Worm (Caenorhabditis elegans): ENCODE measurements around the gene Y54G2A.41.
"Not testable (repeated sequence)": the region's sequence is repeated elsewhere in the genome, so short reads cannot be mapped to it uniquely, and the experiment has no call there.

The Y54G2A.41 gene

DNA sequence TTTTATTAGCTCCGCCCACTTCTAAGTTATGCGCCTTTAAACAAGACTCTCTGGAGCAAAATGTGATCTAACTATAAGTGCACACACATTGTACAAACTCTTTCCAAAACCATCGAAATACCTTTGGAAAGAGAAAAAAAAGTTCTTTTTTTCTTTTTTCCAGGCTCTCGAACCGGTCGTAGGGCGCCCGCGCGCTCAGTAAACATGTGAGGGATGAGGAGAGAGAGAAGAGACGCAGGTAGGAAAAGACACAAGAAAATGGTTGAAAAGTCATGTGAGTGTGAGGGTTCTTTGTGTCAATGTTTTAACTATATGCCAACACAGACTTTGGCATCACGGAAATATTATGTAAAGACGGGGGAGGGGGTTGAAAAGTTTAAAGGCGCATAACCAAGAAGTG, 22.8 kb downstream of the Y54G2A.41 start:
- no peak for TF ChIP-seq unc-62 (GFP tag; optimal IDR thresholded peaks at IDR 0.05)

DNA sequence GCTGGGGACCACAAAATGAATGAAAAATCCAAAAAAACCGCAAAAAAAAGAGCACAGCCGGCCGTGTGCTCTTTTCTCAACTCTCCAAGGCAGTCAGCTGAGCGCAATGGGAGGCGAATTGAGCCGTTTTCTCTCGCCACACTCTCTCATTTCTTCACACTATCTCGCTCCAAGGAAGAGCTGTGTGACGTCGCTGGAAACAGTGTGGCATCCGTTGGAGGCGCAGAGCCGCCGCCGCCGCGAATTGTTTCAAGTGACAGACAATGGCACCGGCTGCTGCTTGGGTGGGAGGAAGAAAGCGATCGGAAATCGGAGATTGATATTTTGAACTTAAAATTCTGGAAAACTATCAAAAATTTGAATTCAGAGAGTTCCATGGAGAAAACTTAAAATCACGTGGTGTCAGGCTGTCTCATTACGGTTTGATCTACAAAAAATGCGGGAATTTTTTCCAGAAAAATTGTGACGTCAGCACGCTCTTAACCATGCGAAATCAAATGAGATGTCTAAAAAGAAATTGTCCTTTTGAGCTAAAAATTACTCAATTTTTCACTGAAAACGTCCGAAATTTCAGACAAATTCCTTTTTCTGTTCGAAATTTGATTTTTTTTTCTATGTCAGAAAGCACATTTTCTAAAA, 24.4 kb downstream of the Y54G2A.41 start:
- no peak for TF ChIP-seq unc-62 (GFP tag; optimal IDR thresholded peaks at IDR 0.05)

DNA sequence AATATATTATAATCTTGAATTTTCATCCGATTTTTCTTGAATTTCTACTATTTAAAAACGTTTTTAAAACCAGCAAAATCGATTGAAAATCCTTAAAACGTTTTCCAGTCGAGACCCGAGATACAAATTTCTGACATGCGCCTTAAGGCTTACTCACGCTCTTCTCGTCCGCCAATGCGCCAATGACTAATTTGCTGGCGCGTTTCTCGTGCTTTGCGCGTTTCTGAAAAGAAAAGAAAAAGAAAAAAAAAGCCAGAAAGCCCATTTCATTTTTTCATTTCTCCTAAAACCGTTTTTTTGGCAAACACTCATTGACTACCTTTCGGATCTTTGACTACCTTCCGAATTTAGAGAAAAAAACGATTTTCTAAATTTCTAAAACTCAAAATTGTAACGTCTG, 25.1 kb downstream of the Y54G2A.41 start:
- no peak for TF ChIP-seq unc-62 (GFP tag; optimal IDR thresholded peaks at IDR 0.05)

ce11 chrIV:2777841-2778240, 26.2 kb downstream of the Y54G2A.41 start, which contains the start of gene Y54G2A.72:
Gene Y54G2A.72 (plus strand): TSS chrIV:2778141.
- TF ChIP-seq unc-62 (GFP tag; optimal IDR thresholded peaks at IDR 0.05): not testable (repeated sequence)

ce11 chrIV:2782793-2783540, 31.3 kb downstream of the Y54G2A.41 start, which contains the start of gene Y54G2A.12:
Gene Y54G2A.12 (minus strand): TSS chrIV:2782843.
- TF ChIP-seq unc-62 (GFP tag; optimal IDR thresholded peaks at IDR 0.05): no peak

DNA sequence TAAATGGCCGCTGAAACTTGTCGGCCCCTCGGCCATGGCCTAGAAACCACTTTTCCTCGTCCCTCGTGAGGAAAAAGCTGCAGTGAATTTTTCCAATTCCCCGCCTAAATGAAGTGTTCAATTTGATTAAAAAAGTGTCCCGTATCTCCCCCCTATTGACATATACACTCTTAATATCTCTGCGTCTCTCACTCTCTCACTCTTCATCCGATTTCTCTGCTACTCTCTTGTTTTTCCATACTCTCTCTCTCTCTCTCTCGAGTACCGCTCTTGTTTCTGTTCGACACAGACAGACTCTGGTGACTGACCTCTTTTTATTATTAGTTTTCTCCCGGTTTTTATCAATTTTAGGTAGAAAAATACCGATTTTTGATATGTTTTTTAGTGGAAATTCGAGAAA, 33.4 kb downstream of the Y54G2A.41 start:
- no peak for TF ChIP-seq unc-62 (GFP tag; optimal IDR thresholded peaks at IDR 0.05)

- not testable (repeated sequence) for TF ChIP-seq unc-62 (GFP tag; optimal IDR thresholded peaks at IDR 0.05)
Observed at ce11 chrIV:2788389-2788788, 36.7 kb downstream of the Y54G2A.41 start, which contains the start of gene atln-1. Gene atln-1 (plus strand): TSS chrIV:2788689.

DNA sequence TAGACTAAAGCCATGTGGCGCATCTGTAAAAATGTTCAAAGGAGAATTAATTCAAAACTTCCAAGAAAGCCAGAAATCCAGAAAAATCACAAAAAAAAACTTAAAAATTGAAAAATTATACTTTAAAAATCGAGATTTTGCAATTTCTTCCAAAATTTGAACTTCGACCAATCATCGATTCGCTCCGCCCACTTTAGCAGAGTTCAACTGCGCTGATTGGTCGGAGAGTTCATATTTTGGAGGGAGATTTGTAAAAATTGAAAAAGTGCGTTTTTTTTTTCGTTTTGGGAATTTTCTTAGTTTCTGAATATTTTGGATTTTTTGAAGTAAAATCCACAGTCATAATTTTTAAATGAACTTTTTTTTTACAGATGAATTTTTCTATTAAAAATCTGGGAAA, 42.3 kb downstream of the Y54G2A.41 start:
- no peak for TF ChIP-seq unc-62 (GFP tag; optimal IDR thresholded peaks at IDR 0.05)

DNA sequence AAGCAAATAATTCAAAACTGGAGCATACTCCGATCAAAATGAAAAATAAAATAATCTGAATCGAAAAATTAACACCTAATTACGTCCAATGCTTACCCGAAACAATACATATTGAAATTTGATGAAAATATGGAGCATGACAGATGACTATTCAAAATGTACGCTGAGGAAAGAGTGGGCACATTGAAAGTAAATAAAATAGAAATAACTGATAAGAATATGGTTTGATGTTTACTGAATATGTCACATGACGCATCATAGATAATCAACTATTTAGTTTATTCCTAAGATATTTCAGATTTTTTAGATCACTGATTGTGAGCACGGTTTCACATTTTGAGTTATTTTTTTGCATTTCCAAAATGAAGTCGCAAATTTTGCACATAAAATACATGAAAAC, 46.7 kb downstream of the Y54G2A.41 start, which contains the start of gene Y54G2A.52:
Y54G2A.52 (minus strand) TSS at position 348 of the 400 bp plus-strand sequence.
- no peak for TF ChIP-seq unc-62 (GFP tag; optimal IDR thresholded peaks at IDR 0.05)

DNA sequence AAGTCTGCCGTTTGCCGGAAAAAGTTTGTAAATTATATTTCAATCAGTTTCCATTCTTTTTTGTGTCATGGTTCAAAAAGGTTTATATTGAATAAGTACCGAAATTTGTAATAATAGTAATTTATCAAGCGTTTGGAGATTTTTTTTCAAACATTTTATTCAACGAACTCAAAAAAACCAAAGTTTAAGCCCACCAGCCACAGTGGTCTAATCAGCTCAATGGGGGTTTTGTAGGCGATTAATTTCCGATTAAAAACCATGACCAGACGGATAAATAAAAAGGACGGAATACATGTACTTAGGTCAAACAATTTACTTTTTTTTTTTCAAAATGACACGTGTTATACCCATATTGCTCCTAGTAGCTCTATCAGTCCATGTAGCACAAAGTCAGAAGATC, 47.7 kb downstream of the Y54G2A.41 start, which contains the start of gene Y54G2A.10:
Y54G2A.10 (plus strand) TSS at position 301 of the 400 bp plus-strand sequence.
- TF ChIP-seq unc-62 (GFP tag; optimal IDR thresholded peaks at IDR 0.05): no peak

DNA sequence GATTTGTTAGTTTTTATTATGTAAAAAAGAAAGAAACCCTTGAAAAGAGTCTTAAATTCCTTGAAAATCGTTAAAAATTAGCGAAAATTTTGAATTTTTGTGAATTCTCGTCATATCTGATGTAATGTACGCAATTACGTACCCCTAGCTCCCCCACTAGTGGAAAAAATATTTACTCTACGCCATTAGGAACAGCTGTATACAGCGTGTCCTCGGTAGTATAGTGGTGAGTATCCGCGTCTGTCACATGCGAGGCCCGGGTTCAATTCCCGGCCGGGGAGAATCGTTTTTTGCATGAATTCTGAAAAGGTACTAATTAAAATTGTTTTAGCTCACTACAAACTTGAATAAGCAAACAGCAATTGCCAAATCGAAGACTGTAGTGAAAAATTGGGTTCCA, 48.2 kb downstream of the Y54G2A.41 start:
- no peak for TF ChIP-seq unc-62 (GFP tag; optimal IDR thresholded peaks at IDR 0.05)

DNA sequence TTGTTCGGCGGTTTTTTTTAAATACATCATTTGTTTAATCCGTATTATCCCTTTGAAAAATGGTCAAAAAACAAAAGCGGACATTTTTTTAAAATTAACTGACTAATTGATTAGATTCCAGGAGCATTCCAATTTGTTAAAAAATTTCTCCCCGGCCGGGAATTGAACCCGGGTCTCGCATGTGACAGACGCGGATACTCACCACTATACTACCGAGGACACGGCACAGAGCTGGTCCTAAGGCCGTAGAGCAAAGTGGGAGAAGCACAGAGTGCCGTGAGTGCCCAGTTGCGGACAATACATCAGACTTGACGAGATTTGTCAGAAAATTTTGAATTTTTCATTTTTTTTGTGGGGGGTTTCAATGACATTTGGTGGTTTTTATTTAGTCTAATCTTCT, 49.3 kb downstream of the Y54G2A.41 start:
- TF ChIP-seq unc-62 (GFP tag; optimal IDR thresholded peaks at IDR 0.05): no peak

- not testable (repeated sequence) for TF ChIP-seq unc-62 (GFP tag; optimal IDR thresholded peaks at IDR 0.05)
Observed at ce11 chrIV:2801558-2801957, 49.9 kb downstream of the Y54G2A.41 start, which contains the start of gene Y54G2A.44. Gene Y54G2A.44 (plus strand): TSS chrIV:2801858.

ce11 chrIV:2802193-2802592, 50.5 kb downstream of the Y54G2A.41 start:
- no peak for TF ChIP-seq unc-62 (GFP tag; optimal IDR thresholded peaks at IDR 0.05)

All from whole organism, dauer.